Worm (Caenorhabditis elegans) whole organism, early embryonic: ENCODE results near the gene Y49F6A.5.

Experiments
- F13C5.2 ChIP-seq: sonication (generic microtip); optimal IDR thresholded peaks from 2 replicates; lab custom pipeline; 2017; ENCODE audit warnings: mild to moderate bottlenecking, missing genetic modification characterization, inconsistent platforms, missing compliant biosample characterization
- ama-1 ChIP-seq: fragments of 150-350 bp; optimal IDR thresholded peaks from 2 replicates; lab custom pipeline; 2014
- ets-7 ChIP-seq: sonication (generic microtip); optimal IDR thresholded peaks from 2 replicates; lab custom pipeline; 2016; ENCODE audit warnings: missing genotype, missing genetic modification characterization, missing compliant biosample characterization
- flt-1 ChIP-seq: fragments of 200-800 bp; sonication (Bioruptor generic); IDR thresholded peaks from 2 replicates; pipeline ENCODE4 v1.3.6; 2022; ENCODE audit warnings: missing genetic modification characterization, missing compliant biosample characterization
- hmg-4 ChIP-seq: fragments of 200-800 bp; sonication (Bioruptor generic); optimal IDR thresholded peaks from 2 replicates; lab custom pipeline; 2018; ENCODE audit warnings: mild to moderate bottlenecking, missing genetic modification characterization, missing compliant biosample characterization
- hnd-1 ChIP-seq: sonication (generic microtip); optimal IDR thresholded peaks from 2 replicates; lab custom pipeline; 2016; ENCODE audit warnings: missing genetic modification characterization, missing compliant biosample characterization
- pes-1 ChIP-seq: fragments of 200-800 bp; sonication (Bioruptor generic); IDR thresholded peaks from 2 replicates; pipeline ENCODE4 v1.3.6; 2022; ENCODE audit warnings: missing genetic modification reagents, missing genetic modification characterization, missing compliant biosample characterization
- scrt-1 ChIP-seq: fragments of 200-800 bp; sonication (Bioruptor generic); IDR thresholded peaks from 2 replicates; pipeline ENCODE4 v1.3.6; 2022; ENCODE audit warnings: missing genetic modification characterization, missing compliant biosample characterization

DNA sequence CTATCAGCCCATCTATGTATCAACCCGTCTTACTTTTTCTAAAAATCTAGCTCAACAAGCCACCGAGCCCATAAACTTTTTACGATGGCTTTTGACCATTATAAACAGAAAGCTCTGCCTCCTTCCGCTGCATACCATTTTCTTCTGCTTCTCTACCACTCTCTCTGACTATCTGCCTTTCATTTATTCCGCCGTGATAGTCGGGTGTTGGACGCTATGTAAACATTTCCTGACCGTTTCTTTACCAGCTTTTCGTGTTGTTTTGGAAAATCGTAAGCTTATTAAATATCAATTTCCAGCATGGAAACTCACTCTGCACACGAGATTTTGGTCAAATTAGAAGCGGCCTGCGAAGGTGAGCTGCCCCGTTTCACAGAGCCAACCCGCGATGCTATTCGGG is 7.8 kb upstream of the Y49F6A.5 start, which contains the start of gene F40E12.1:
- TF ChIP-seq ama-1 (lab: Kevin White, UChicago) (no peak), pes-1 (GFP tag; lab: Robert Waterston, UW) (no peak), flt-1 (GFP tag; lab: Robert Waterston, UW) (no peak), ets-7 (tag; lab: Kevin White, UChicago) (no peak), scrt-1 (GFP tag; lab: Robert Waterston, UW) (no peak), hmg-4 (GFP tag; lab: Kevin White, UChicago) (no peak), hnd-1 (no peak), F13C5.2 (tag; lab: Kevin White, UChicago) (no peak)
